Worm (Caenorhabditis elegans) whole organism, L2 larva: ENCODE results near the gene nhr-135.

Experiments used
- C34F6.9 ChIP-seq: fragments of 150-350 bp; optimal IDR thresholded peaks from 2 replicates; lab custom pipeline; 2014; ENCODE audit warnings: missing biosample characterization, missing genetic modification characterization
- F13H6.1 ChIP-seq: sonication (generic microtip); optimal IDR thresholded peaks from 2 replicates; lab custom pipeline; 2016; ENCODE audit warnings: missing genetic modification characterization, missing compliant biosample characterization
- ZK546.5 ChIP-seq: sonication (generic microtip); optimal IDR thresholded peaks from 2 replicates; lab custom pipeline; 2017; ENCODE audit warnings: missing biosample characterization, missing genetic modification characterization
- alr-1 ChIP-seq: fragments of 150-350 bp; optimal IDR thresholded peaks from 2 replicates; lab custom pipeline; 2014; ENCODE audit warnings: missing biosample characterization, missing genetic modification characterization
- aly-2 ChIP-seq: fragments of 150-350 bp; optimal IDR thresholded peaks from 2 replicates; lab custom pipeline; 2014; ENCODE audit warnings: missing biosample characterization, missing genetic modification characterization
- ama-1 ChIP-seq: fragments of 150-350 bp; optimal IDR thresholded peaks from 2 replicates; lab custom pipeline; 2018; ENCODE audit warnings: inconsistent platforms
- blmp-1 ChIP-seq: sonication (generic microtip); optimal IDR thresholded peaks from 2 replicates; lab custom pipeline; 2017; ENCODE audit warnings: missing genetic modification characterization, mild to moderate bottlenecking, missing compliant biosample characterization, antibody characterized with exemption, moderate library complexity; ENCODE audit not compliant: insufficient read depth
- ceh-16 ChIP-seq: fragments of 150-350 bp; optimal IDR thresholded peaks from 2 replicates; lab custom pipeline; 2014; ENCODE audit warnings: missing biosample characterization, missing genetic modification characterization
- ceh-82 ChIP-seq: fragments of 150-350 bp; optimal IDR thresholded peaks from 2 replicates; lab custom pipeline; 2014; ENCODE audit warnings: missing biosample characterization, missing genetic modification characterization
- crh-2 ChIP-seq: sonication (generic microtip); optimal IDR thresholded peaks from 2 replicates; lab custom pipeline; 2017; ENCODE audit warnings: missing biosample characterization, missing genetic modification characterization
- egl-27 ChIP-seq: sonication (generic microtip); optimal IDR thresholded peaks from 3 replicates; lab custom pipeline; 2017; ENCODE audit warnings: missing biosample characterization, missing genetic modification reagents, missing genetic modification characterization
- elt-3 ChIP-seq: sonication (generic microtip); optimal IDR thresholded peaks from 2 replicates; lab custom pipeline; 2017; ENCODE audit warnings: missing biosample characterization, missing genetic modification characterization
- fos-1 ChIP-seq: fragments of 150-350 bp; optimal IDR thresholded peaks from 2 replicates; lab custom pipeline; 2014; ENCODE audit warnings: missing biosample characterization, missing genetic modification characterization
- gmeb-1 ChIP-seq: fragments of 150-350 bp; optimal IDR thresholded peaks from 2 replicates; lab custom pipeline; 2014; ENCODE audit warnings: missing biosample characterization, missing genetic modification characterization
- lin-11 ChIP-seq: fragments of 150-350 bp; sonication (generic microtip); optimal IDR thresholded peaks from 2 replicates; lab custom pipeline; 2014; ENCODE audit warnings: missing biosample characterization, missing genetic modification characterization, inconsistent platforms, mixed read lengths
- lsy-2 ChIP-seq, 2 experiments: fragments of 150-350 bp in 1 of 2; sonication (generic microtip) in 1 of 2; optimal IDR thresholded peaks; 2 replicates each; lab custom pipeline; 2014 to 2017; ENCODE audit warnings: missing biosample characterization in 2 of 2, missing genetic modification characterization in 2 of 2
- mab-5 ChIP-seq: fragments of 150-350 bp; optimal IDR thresholded peaks from 2 replicates; lab custom pipeline; 2014; ENCODE audit warnings: missing biosample characterization, missing genetic modification characterization
- mdl-1 ChIP-seq, 2 experiments: fragments of 150-350 bp in 1 of 2; sonication (generic microtip) in 1 of 2; optimal IDR thresholded peaks; 2 replicates each; lab custom pipeline; 2017; ENCODE audit warnings: missing biosample characterization in 2 of 2, missing genetic modification characterization in 2 of 2
- nhr-129 ChIP-seq: fragments of 150-350 bp; optimal IDR thresholded peaks from 2 replicates; lab custom pipeline; 2014; ENCODE audit warnings: missing biosample characterization, missing genetic modification characterization
- nhr-21 ChIP-seq: fragments of 150-350 bp; optimal IDR thresholded peaks from 2 replicates; lab custom pipeline; 2014; ENCODE audit warnings: missing biosample characterization, missing genetic modification characterization
- nhr-6 ChIP-seq: fragments of 150-350 bp; optimal IDR thresholded peaks from 2 replicates; lab custom pipeline; 2014; ENCODE audit warnings: missing biosample characterization, missing genetic modification characterization
- nhr-77 ChIP-seq: fragments of 150-350 bp; optimal IDR thresholded peaks from 2 replicates; lab custom pipeline; 2014; ENCODE audit warnings: missing biosample characterization, missing genetic modification characterization
- peb-1 ChIP-seq: fragments of 150-350 bp; optimal IDR thresholded peaks from 2 replicates; lab custom pipeline; 2014; ENCODE audit warnings: missing biosample characterization, missing genetic modification characterization
- skn-1 ChIP-seq: sonication (generic microtip); optimal IDR thresholded peaks from 2 replicates; lab custom pipeline; 2017; ENCODE audit warnings: missing biosample characterization, missing genetic modification characterization
- sma-3 ChIP-seq: sonication (generic microtip); optimal IDR thresholded peaks from 2 replicates; lab custom pipeline; 2016; ENCODE audit warnings: missing genetic modification reagents, missing genetic modification characterization, missing compliant biosample characterization
- unc-39 ChIP-seq: fragments of 150-350 bp; optimal IDR thresholded peaks from 2 replicates; lab custom pipeline; 2014; ENCODE audit warnings: missing biosample characterization, missing genetic modification characterization
- ztf-1 ChIP-seq: fragments of 200-800 bp; sonication (Bioruptor generic); conservative IDR thresholded peaks from 2 replicates; pipeline ENCODE4 v1.3.6; 2022; ENCODE audit warnings: missing genetic modification characterization, missing compliant biosample characterization
- ztf-11 ChIP-seq: sonication (generic microtip); optimal IDR thresholded peaks from 2 replicates; lab custom pipeline; 2017; ENCODE audit warnings: missing biosample characterization, missing genetic modification characterization
- ztf-4 ChIP-seq: fragments of 150-350 bp; optimal IDR thresholded peaks from 2 replicates; lab custom pipeline; 2014; ENCODE audit warnings: missing biosample characterization, missing genetic modification characterization

The nhr-135 gene

DNA sequence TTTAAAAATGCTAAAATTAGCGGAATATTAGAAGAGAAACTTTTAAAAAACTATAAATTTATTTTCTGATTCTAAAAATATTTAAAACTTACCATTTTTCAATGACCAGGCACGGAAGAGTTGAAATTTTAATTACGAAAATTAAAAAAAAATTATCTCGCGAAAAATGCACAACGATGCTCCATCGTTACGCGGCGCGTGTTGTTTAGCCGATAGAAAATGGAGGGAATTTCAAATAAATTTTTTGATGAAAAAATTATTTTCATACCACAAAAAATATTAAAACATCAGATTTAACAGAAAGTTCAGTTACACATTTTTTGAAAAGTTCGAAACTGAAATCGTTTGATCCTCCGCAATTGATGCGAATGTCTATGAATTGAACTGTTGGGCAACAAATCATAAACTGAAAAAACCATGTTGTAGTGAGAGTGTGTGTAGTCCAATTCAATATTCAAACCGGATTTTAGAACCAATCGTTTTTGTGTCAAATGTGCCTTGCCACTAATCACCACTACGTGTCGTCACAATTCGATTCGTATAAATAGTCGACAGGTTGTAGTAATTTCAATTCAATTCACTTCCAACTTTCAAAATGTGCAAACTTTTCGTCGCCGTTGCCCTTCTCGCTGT is 42.3 kb downstream of the nhr-135 start, which contains the start of the genes tofu-2 and spig-1:
TSS of gene tofu-2 (minus strand) at position 116 of the 633 bp plus-strand sequence.
TSS of gene spig-1 (plus strand) at position 583 of the 633 bp plus-strand sequence.
- TF ChIP-seq mdl-1 (tag; optimal IDR thresholded peaks at IDR 0.05; lab: Kevin White, UChicago), result no peak
- no peak for TF ChIP-seq gmeb-1 (tag; lab: Kevin White, UChicago)
- TF ChIP-seq skn-1 (tag; lab: Kevin White, UChicago), result no peak
- no peak for TF ChIP-seq mab-5
- no peak for TF ChIP-seq alr-1 (tag; lab: Kevin White, UChicago)
- TF ChIP-seq ceh-16 (tag; lab: Kevin White, UChicago), result no peak
- TF ChIP-seq unc-39 (tag; lab: Kevin White, UChicago), result no peak

DNA sequence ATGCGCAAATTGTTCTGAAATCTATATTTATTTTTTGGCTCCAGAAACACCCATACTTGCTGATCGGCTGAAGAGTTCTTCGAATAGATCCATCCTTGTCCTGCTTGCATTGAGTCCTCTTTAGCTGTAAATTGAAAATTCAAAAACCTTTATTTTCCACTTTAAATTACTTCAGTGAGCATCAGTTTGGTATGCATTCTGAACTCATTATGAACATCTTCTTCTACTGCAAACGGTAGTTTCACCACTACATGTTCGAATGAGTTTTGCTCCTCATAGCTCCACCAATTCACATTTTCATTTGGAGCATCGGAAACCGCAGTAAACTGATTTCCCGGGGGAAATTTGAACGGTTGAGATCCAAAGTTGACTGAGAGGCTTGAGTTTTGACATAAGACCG is 43.4 kb downstream of the nhr-135 start:
- TF ChIP-seq nhr-6 (tag; lab: Kevin White, UChicago) (no peak), nhr-21 (no peak), egl-27 (tag; lab: Kevin White, UChicago) (no peak), ceh-16 (tag; lab: Kevin White, UChicago) (no peak), ztf-11 (tag; lab: Kevin White, UChicago) (no peak), aly-2 (tag; lab: Kevin White, UChicago) (no peak), peb-1 (tag; lab: Kevin White, UChicago) (no peak), blmp-1 (no peak), ceh-82 (tag; lab: Kevin White, UChicago) (no peak), ZK546.5 (tag; lab: Kevin White, UChicago) (no peak)

ce11 chrV:7047512-7047911 is 46.1 kb downstream of the nhr-135 start, which contains the start of gene F20A1.8:
F20A1.8 (minus strand) TSS chrV:7047612.
- TF ChIP-seq ztf-1 (GFP tag; lab: Robert Waterston, UW) (no peak), F13H6.1 (tag; lab: Kevin White, UChicago) (no peak), ceh-16 (tag; lab: Kevin White, UChicago) (no peak), gmeb-1 (tag; lab: Kevin White, UChicago) (no peak), nhr-6 (tag; lab: Kevin White, UChicago) (no peak)

DNA sequence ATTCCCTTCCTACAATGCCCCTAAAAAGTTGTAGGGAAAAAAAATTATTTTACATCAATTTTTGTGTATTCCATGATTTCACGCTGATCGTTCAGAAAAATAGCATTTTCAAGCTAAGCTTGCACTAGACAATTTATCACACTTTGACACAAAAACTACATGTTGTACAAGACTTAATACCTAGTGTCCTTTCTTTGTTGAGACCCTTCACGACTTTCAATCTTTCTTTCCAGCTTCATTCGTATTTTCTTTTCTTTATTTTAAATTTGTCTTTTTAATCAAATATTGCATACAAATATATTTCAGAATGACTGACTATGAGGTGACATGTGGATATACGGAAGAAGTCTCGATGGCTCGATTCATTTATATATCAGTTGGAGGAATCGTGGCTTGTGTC is 47.6 kb downstream of the nhr-135 start, which contains the start of gene F20A1.2:
TSS of gene F20A1.2 (plus strand) at position 301 of the 400 bp plus-strand sequence.
- TF ChIP-seq fos-1 (tag; lab: Kevin White, UChicago) (no peak), elt-3 (tag; lab: Kevin White, UChicago) (no peak), crh-2 (tag; lab: Kevin White, UChicago) (no peak), sma-3 (GFP tag; lab: Kevin White, UChicago) (no peak), mab-5 (no peak), blmp-1 (no peak), lsy-2 (tag; optimal IDR thresholded peaks at IDR 0.05; lab: Kevin White, UChicago) (no peak), ama-1 (no peak), ceh-16 (tag; lab: Kevin White, UChicago) (no peak), lin-11 (no peak), ztf-4 (tag; lab: Kevin White, UChicago) (no peak), nhr-129 (tag; lab: Kevin White, UChicago) (no peak), mdl-1 (tag; optimal IDR thresholded peaks at IDR 0.05; lab: Kevin White, UChicago) (no peak), nhr-21 (no peak), C34F6.9 (tag; lab: Kevin White, UChicago) (no peak), nhr-77 (tag; lab: Kevin White, UChicago) (no peak)
